Fruit fly (Drosophila melanogaster) whole organism, embryonic: ENCODE results near the gene CG5160.

Source experiments
- Aef1 ChIP-seq: fragments of 200-800 bp; sonication (Bioruptor generic); IDR thresholded peaks from 3 replicates; pipeline ENCODE4 v1.3.6; 2022; ENCODE audit warnings: missing biosample characterization, missing genetic modification characterization
- B-H2 ChIP-seq: fragments of 200-800 bp; sonication (Bioruptor generic); optimal IDR thresholded peaks from 2 replicates; lab custom pipeline; 2018; ENCODE audit warnings: missing biosample characterization, mild to moderate bottlenecking, missing genetic modification characterization
- CG10267 ChIP-seq: fragments of 200-800 bp; sonication (Bioruptor generic); optimal IDR thresholded peaks from 2 replicates; lab custom pipeline; 2018; ENCODE audit warnings: missing biosample characterization, mild to moderate bottlenecking, missing genetic modification characterization, moderate library complexity
- CG10959 ChIP-seq: fragments of 200-800 bp; sonication (Bioruptor generic); IDR thresholded peaks from 2 replicates; pipeline ENCODE4 v1.3.6; 2022; ENCODE audit warnings: missing biosample characterization, missing genetic modification characterization
- CG10979 ChIP-seq: fragments of 200-800 bp; sonication (Bioruptor generic); optimal IDR thresholded peaks from 2 replicates; lab custom pipeline; 2018; ENCODE audit warnings: missing biosample characterization, mild to moderate bottlenecking, missing genetic modification characterization, moderate library complexity
- CG11504 ChIP-seq: fragments of 200-800 bp; sonication (Bioruptor generic); optimal IDR thresholded peaks from 3 replicates; lab custom pipeline; 2019; ENCODE audit warnings: missing biosample characterization, mild to moderate bottlenecking, missing genetic modification characterization, moderate library complexity
- CG11695 ChIP-seq: fragments of 200-800 bp; sonication (Bioruptor generic); IDR thresholded peaks from 3 replicates; pipeline ENCODE4 v1.3.6; 2022; ENCODE audit warnings: missing biosample characterization, missing genetic modification characterization
- CG11723 ChIP-seq: fragments of 200-800 bp; sonication (Bioruptor generic); optimal IDR thresholded peaks from 2 replicates; lab custom pipeline; 2017; ENCODE audit warnings: missing biosample characterization, mild to moderate bottlenecking, missing genetic modification characterization
- CG13123 ChIP-seq: fragments of 200-800 bp; sonication (Bioruptor generic); optimal IDR thresholded peaks from 2 replicates; lab custom pipeline; 2016; ENCODE audit warnings: missing biosample characterization, missing genetic modification characterization
- CG13296 ChIP-seq: fragments of 200-800 bp; sonication (Bioruptor generic); optimal IDR thresholded peaks from 3 replicates; lab custom pipeline; 2018; ENCODE audit warnings: missing biosample characterization, mild to moderate bottlenecking, missing genetic modification characterization
- CG13894 ChIP-seq: fragments of 200-800 bp; sonication (Bioruptor generic); optimal IDR thresholded peaks from 3 replicates; lab custom pipeline; 2018; ENCODE audit warnings: missing biosample characterization, mild to moderate bottlenecking, missing genetic modification characterization, moderate library complexity
- CG14441 ChIP-seq: fragments of 200-800 bp; sonication (Bioruptor generic); IDR thresholded peaks from 2 replicates; pipeline ENCODE4 v1.3.6; 2022; ENCODE audit warnings: missing biosample characterization, missing genetic modification characterization
- CG15601 ChIP-seq: fragments of 200-800 bp; sonication (Bioruptor generic); optimal IDR thresholded peaks from 3 replicates; lab custom pipeline; 2019; ENCODE audit warnings: missing biosample characterization, mild to moderate bottlenecking, missing genetic modification characterization, moderate library complexity
- CG17385 ChIP-seq: fragments of 200-800 bp; sonication (Bioruptor generic); optimal IDR thresholded peaks from 3 replicates; lab custom pipeline; 2018; ENCODE audit warnings: missing biosample characterization, mild to moderate bottlenecking, missing genetic modification characterization
- CG2199 ChIP-seq: fragments of 200-800 bp; sonication (Bioruptor generic); IDR thresholded peaks from 3 replicates; pipeline ENCODE4 v1.3.6; 2022; ENCODE audit warnings: missing biosample characterization, missing genetic modification characterization
- CG32772 ChIP-seq: fragments of 200-800 bp; sonication (Bioruptor generic); IDR thresholded peaks from 2 replicates; pipeline ENCODE4 v1.3.6; 2022; ENCODE audit warnings: missing biosample characterization, missing genetic modification characterization
- CG6765 ChIP-seq: fragments of 200-800 bp; sonication (Bioruptor generic); optimal IDR thresholded peaks from 3 replicates; lab custom pipeline; 2017; ENCODE audit warnings: missing biosample characterization, mild to moderate bottlenecking, missing genetic modification characterization
- CG6813 ChIP-seq: fragments of 200-800 bp; sonication (Bioruptor generic); optimal IDR thresholded peaks from 2 replicates; lab custom pipeline; 2017; ENCODE audit warnings: missing biosample characterization, missing genetic modification characterization, mild to moderate bottlenecking, moderate library complexity, missing genetic modification reagents
- CG9609 ChIP-seq: fragments of 200-800 bp; sonication (Bioruptor generic); optimal IDR thresholded peaks from 3 replicates; lab custom pipeline; 2016; ENCODE audit warnings: missing biosample characterization, missing genetic modification characterization
- E2f2 ChIP-seq: fragments of 200-800 bp; sonication (Bioruptor generic); IDR thresholded peaks from 2 replicates; pipeline ENCODE4 v1.3.6; 2022; ENCODE audit warnings: missing biosample characterization, missing genetic modification characterization
- Hand ChIP-seq: fragments of 200-800 bp; sonication (Bioruptor generic); optimal IDR thresholded peaks from 2 replicates; lab custom pipeline; 2017; ENCODE audit warnings: mild to moderate bottlenecking, missing biosample characterization, missing genetic modification reagents, missing genetic modification characterization
- Mes4 ChIP-seq: fragments of 200-800 bp; sonication (Bioruptor generic); optimal IDR thresholded peaks from 2 replicates; lab custom pipeline; 2016; ENCODE audit warnings: missing biosample characterization, missing genetic modification characterization
- Opbp ChIP-seq: fragments of 200-800 bp; sonication (Bioruptor generic); IDR thresholded peaks from 3 replicates; pipeline ENCODE4 v1.3.6; 2022; ENCODE audit warnings: missing biosample characterization, missing genetic modification characterization; ENCODE audit not compliant: partially characterized antibody
- PHDP ChIP-seq: fragments of 200-800 bp; sonication (Bioruptor generic); optimal IDR thresholded peaks from 3 replicates; lab custom pipeline; 2018; ENCODE audit warnings: missing biosample characterization, mild to moderate bottlenecking, missing genetic modification characterization, moderate library complexity
- Rfx ChIP-seq: fragments of 200-800 bp; sonication (Bioruptor generic); IDR thresholded peaks from 2 replicates; pipeline ENCODE4 v1.3.6; 2022; ENCODE audit warnings: missing biosample characterization, missing genetic modification characterization
- Sox100B ChIP-seq: fragments of 200-800 bp; sonication (Bioruptor generic); optimal IDR thresholded peaks from 3 replicates; lab custom pipeline; 2018; ENCODE audit warnings: missing biosample characterization, mild to moderate bottlenecking, missing genetic modification characterization
- Xrp1 ChIP-seq: fragments of 200-800 bp; sonication (Bioruptor generic); IDR thresholded peaks from 2 replicates; pipeline ENCODE4 v1.3.6; 2022; ENCODE audit warnings: missing biosample characterization, missing genetic modification characterization
- al ChIP-seq: fragments of 200-800 bp; sonication (Bioruptor generic); IDR thresholded peaks from 2 replicates; pipeline ENCODE4 v1.3.6; 2022; ENCODE audit warnings: missing biosample characterization, missing genetic modification characterization
- ap ChIP-seq: fragments of 200-800 bp; sonication (Bioruptor generic); IDR thresholded peaks from 2 replicates; pipeline ENCODE4 v1.3.6; 2022; ENCODE audit warnings: missing biosample characterization, missing genetic modification characterization
- cas ChIP-seq: fragments of 200-800 bp; sonication (Bioruptor generic); IDR thresholded peaks from 2 replicates; pipeline ENCODE4 v1.3.6; 2022; ENCODE audit warnings: missing biosample characterization, missing genetic modification characterization
- esg ChIP-seq: fragments of 200-800 bp; sonication (Bioruptor generic); conservative IDR thresholded peaks from 2 replicates; pipeline ENCODE4 v1.3.6; 2022; ENCODE audit warnings: missing biosample characterization, missing genetic modification characterization
- fd102C ChIP-seq: fragments of 200-800 bp; sonication (Bioruptor generic); optimal IDR thresholded peaks from 2 replicates; lab custom pipeline; 2018; ENCODE audit warnings: missing biosample characterization, mild to moderate bottlenecking, missing genetic modification characterization, moderate library complexity
- fd3F ChIP-seq: fragments of 200-800 bp; sonication (Bioruptor generic); optimal IDR thresholded peaks from 2 replicates; lab custom pipeline; 2018; ENCODE audit warnings: missing biosample characterization, mild to moderate bottlenecking, missing genetic modification characterization, moderate library complexity
- fd96Cb ChIP-seq: fragments of 200-800 bp; sonication (Bioruptor generic); optimal IDR thresholded peaks from 2 replicates; lab custom pipeline; 2018; ENCODE audit warnings: missing biosample characterization, mild to moderate bottlenecking, missing genetic modification characterization, moderate library complexity
- fru ChIP-seq: fragments of >200 bp; optimal IDR thresholded peaks from 2 replicates; lab custom pipeline; 2017
- hkb ChIP-seq, 2 experiments: fragments of 200-800 bp in 1 of 2; fragments of >200 bp in 1 of 2; sonication (Bioruptor generic) in 1 of 2; IDR thresholded peaks in 1 of 2; optimal IDR thresholded peaks in 1 of 2; 2 replicates each; pipeline versions ENCODE4 v1.3.6 to Lab custom; 2017 to 2022; ENCODE audit warnings: missing biosample characterization in 1 of 2, missing genetic modification characterization in 1 of 2
- org-1 ChIP-seq: fragments of 200-800 bp; sonication (Bioruptor generic); optimal IDR thresholded peaks from 2 replicates; lab custom pipeline; 2017; ENCODE audit warnings: missing biosample characterization, missing genetic modification characterization
- pan ChIP-seq, 4 experiments: fragments of >200 bp in 3 of 4; fragments of 200-800 bp in 1 of 4; sonication (Bioruptor generic) in 1 of 4; optimal IDR thresholded peaks in 3 of 4; IDR thresholded peaks in 1 of 4; 2 replicates each; pipeline versions ENCODE4 v1.3.6 to Lab custom; 2017 to 2022; ENCODE audit warnings: missing biosample characterization in 2 of 4, missing genetic modification characterization in 2 of 4, mixed read lengths in 1 of 4
- row ChIP-seq: fragments of 200-800 bp; sonication (Bioruptor generic); IDR thresholded peaks from 3 replicates; pipeline ENCODE4 v1.3.6; 2022; ENCODE audit warnings: missing biosample characterization, missing genetic modification characterization
- sim ChIP-seq: fragments of 200-800 bp; sonication (Bioruptor generic); IDR thresholded peaks from 2 replicates; pipeline ENCODE4 v1.3.6; 2022; ENCODE audit warnings: missing biosample characterization, missing genetic modification characterization
- sob ChIP-seq: fragments of 200-800 bp; sonication (Bioruptor generic); IDR thresholded peaks from 2 replicates; pipeline ENCODE4 v1.3.6; 2022; ENCODE audit warnings: missing biosample characterization, missing genetic modification characterization
- tap ChIP-seq: fragments of 200-800 bp; optimal IDR thresholded peaks from 3 replicates; lab custom pipeline; 2019; ENCODE audit warnings: missing biosample characterization, mild to moderate bottlenecking, missing genetic modification characterization, moderate library complexity
- tgo ChIP-seq: fragments of 200-800 bp; sonication (Bioruptor generic); IDR thresholded peaks from 3 replicates; pipeline ENCODE4 v1.3.6; 2022; ENCODE audit warnings: missing biosample characterization, missing genetic modification characterization
- trh ChIP-seq: fragments of 200-800 bp; sonication (Bioruptor generic); optimal IDR thresholded peaks from 2 replicates; lab custom pipeline; 2016; ENCODE audit warnings: missing biosample characterization, missing genetic modification characterization
- ttk ChIP-seq: fragments of 200-800 bp; sonication (Bioruptor generic); IDR thresholded peaks from 2 replicates; pipeline ENCODE4 v2.1.2; 2022; ENCODE audit warnings: missing biosample characterization, missing genetic modification characterization
- twi ChIP-seq: fragments of 200-800 bp; optimal IDR thresholded peaks from 2 replicates; lab custom pipeline; 2019; ENCODE audit warnings: missing biosample characterization, mild to moderate bottlenecking, missing genetic modification characterization, moderate library complexity
- wdn ChIP-seq: fragments of 200-800 bp; sonication (Bioruptor generic); IDR thresholded peaks from 2 replicates; pipeline ENCODE4 v1.3.6; 2022; ENCODE audit warnings: missing biosample characterization, missing genetic modification characterization
- yki ChIP-seq: fragments of >200 bp; optimal IDR thresholded peaks from 3 replicates; lab custom pipeline; 2018
- z ChIP-seq: fragments of 200-800 bp; sonication (Bioruptor generic); IDR thresholded peaks from 3 replicates; pipeline ENCODE4 v1.3.6; 2022; ENCODE audit warnings: missing biosample characterization, missing genetic modification characterization

CG5160 gene

DNA sequence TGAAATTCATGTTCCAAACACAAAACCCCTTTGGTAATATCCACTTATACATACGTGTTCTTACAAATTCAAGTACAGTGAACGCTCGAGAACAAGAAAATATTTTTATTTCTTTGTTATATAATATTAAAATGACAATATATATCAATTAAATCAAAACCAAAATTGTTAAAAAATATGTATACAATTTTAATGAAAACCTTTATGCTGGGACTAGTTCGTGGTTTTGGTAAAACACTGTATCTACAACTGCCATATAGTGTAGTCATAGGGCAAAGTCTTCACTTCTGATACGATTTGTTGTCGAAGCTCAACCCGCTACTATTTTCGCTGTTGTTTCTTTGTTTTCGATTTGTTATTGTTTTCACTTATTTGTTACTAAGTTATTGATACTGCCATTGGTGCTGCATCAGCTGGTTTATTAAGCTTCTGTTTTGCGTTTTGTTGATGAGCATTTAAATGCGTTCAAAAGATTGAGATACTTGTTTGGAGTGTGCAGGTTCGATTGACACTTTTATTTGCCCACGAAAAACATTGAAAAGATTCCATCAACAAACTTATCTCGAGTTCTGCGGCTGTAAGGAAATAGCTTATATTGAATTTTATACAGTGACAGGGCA is 36.3 kb upstream of the CG5160 start (continued):
- no peak for TF ChIP-seq CG10979 (tag; lab: Kevin White, UChicago)
- no peak for TF ChIP-seq pan (optimal IDR thresholded peaks at IDR 0.05; lab: Kevin White, UChicago)
- TF ChIP-seq pan (GFP tag; optimal IDR thresholded peaks at IDR 0.05 in 1 of 2, IDR thresholded peaks at IDR 0.05 in 1 of 2), result peak in 1 of 2 experiments; percentile 55
- no peak for TF ChIP-seq CG13123 (GFP tag; lab: Kevin White, UChicago)
- TF ChIP-seq ttk (GFP tag; lab: Robert Waterston, UW), result peak; percentile 48; the same call in 1 of the 2 replicates
- no peak for TF ChIP-seq Opbp
- peak; percentile 24 for TF ChIP-seq org-1 (GFP tag; lab: Kevin White, UChicago)
- peak; percentile 55 for TF ChIP-seq CG13894 (tag; lab: Kevin White, UChicago)
- TF ChIP-seq fd102C (GFP tag; lab: Kevin White, UChicago), result no peak
- TF ChIP-seq Mes4, result no peak
- peak; percentile 56 for TF ChIP-seq CG11504 (tag; lab: Kevin White, UChicago)
- no peak for TF ChIP-seq fru (lab: Kevin White, UChicago)
- TF ChIP-seq E2f2 (GFP tag; lab: Robert Waterston, UW), result peak; percentile 35; the same call in 1 of the 2 replicates
- no peak for TF ChIP-seq CG10959 (GFP tag; lab: Robert Waterston, UW)
- no peak for TF ChIP-seq yki (lab: Kevin White, UChicago)
- 0 out of 2 replicates have a peak, but pooled peaks have one; percentile 67 for TF ChIP-seq wdn (GFP tag; lab: Robert Waterston, UW)
- no peak for TF ChIP-seq fd96Cb (tag; lab: Kevin White, UChicago)
- TF ChIP-seq sim (GFP tag; lab: Robert Waterston, UW), result no peak
- TF ChIP-seq al, result peak; percentile 51
- TF ChIP-seq esg (GFP tag; lab: Robert Waterston, UW), result peak; percentile 33; the same call in 1 of the 2 replicates
- TF ChIP-seq CG15601 (tag; lab: Kevin White, UChicago), result peak; percentile 21
- peak; percentile 77 for TF ChIP-seq CG11695 (GFP tag; lab: Robert Waterston, UW)
- 0 out of 2 replicates have a peak, but pooled peaks have one; percentile 22 for TF ChIP-seq ap (GFP tag; lab: Robert Waterston, UW)
- no peak for TF ChIP-seq CG11723 (GFP tag; lab: Kevin White, UChicago)
- TF ChIP-seq row (GFP tag; lab: Robert Waterston, UW), result peak; percentile 82
- 0 out of 2 replicates have a peak, but pooled peaks have one; percentile 26 for TF ChIP-seq cas (GFP tag; lab: Robert Waterston, UW)
- peak; percentile 25 for TF ChIP-seq fd3F
- peak; percentile 40 for TF ChIP-seq CG32772
- TF ChIP-seq CG6765 (GFP tag; lab: Kevin White, UChicago), result peak; percentile 2
- no peak for TF ChIP-seq z
- TF ChIP-seq CG6813 (GFP tag; lab: Kevin White, UChicago), result no peak
- peak; percentile 43 for TF ChIP-seq PHDP
- peak; percentile 9 for TF ChIP-seq CG17385 (GFP tag; lab: Kevin White, UChicago)
- TF ChIP-seq Aef1 (GFP tag; lab: Robert Waterston, UW), result no peak; the same call in 2 of the 3 replicates
- TF ChIP-seq CG10267 (tag; lab: Kevin White, UChicago), result peak; percentile 8
- TF ChIP-seq Sox100B (GFP tag; lab: Kevin White, UChicago), result peak; percentile 11
- peak; percentile 18 for TF ChIP-seq B-H2 (GFP tag; lab: Kevin White, UChicago)
- TF ChIP-seq Xrp1, result peak; percentile 30; the same call in 1 of the 2 replicates
- peak; percentile 40 for TF ChIP-seq tap (tag; lab: Kevin White, UChicago)
- TF ChIP-seq hkb (optimal IDR thresholded peaks at IDR 0.05; lab: Kevin White, UChicago), result no peak
- TF ChIP-seq hkb (GFP tag; IDR thresholded peaks at IDR 0.05; lab: Robert Waterston, UW), result peak; percentile 35
- TF ChIP-seq CG9609 (GFP tag; lab: Kevin White, UChicago), result no peak
- TF ChIP-seq CG14441 (GFP tag; lab: Robert Waterston, UW), result peak; percentile 56; the same call in 1 of the 2 replicates
- peak; percentile 11 for TF ChIP-seq Hand (GFP tag; lab: Kevin White, UChicago)
- peak; percentile 64; the same call in 2 of the 3 replicates for TF ChIP-seq tgo (GFP tag; lab: Robert Waterston, UW)
- no peak for TF ChIP-seq CG2199 (GFP tag; lab: Robert Waterston, UW)
- TF ChIP-seq twi (tag; lab: Kevin White, UChicago), result no peak
- 0 out of 2 replicates have a peak, but pooled peaks have one; percentile 36 for TF ChIP-seq sob (GFP tag; lab: Robert Waterston, UW)
- TF ChIP-seq Rfx (GFP tag; lab: Robert Waterston, UW), result peak; percentile 73
- no peak for TF ChIP-seq trh (GFP tag; lab: Kevin White, UChicago)
- TF ChIP-seq CG13296 (GFP tag; lab: Kevin White, UChicago), result peak; percentile 41
